Worm (Caenorhabditis elegans): ENCODE measurements around the gene apa-2.

apa-2 gene

DNA sequence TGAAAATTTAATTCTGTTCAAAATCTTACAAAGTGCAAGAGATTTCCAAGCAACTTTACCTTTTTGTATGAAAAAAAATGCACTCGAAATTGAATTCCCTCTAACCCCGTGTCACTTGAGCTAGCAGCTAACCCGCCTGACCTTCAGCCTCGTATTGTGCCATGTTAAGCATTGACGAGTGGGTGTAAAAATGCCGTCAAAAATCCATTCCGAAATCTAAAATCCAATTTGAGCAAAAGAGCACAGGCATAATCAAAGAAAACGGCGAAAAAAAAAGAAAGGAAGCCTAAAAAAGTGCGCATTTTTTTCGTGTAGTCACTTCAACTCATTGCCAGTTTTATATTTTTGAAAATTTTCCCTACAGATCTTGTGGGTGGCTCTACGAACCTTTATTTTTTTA is 26.0 kb downstream of the apa-2 start, which contains the start of gene pkc-2:
TSS of gene pkc-2 (plus strand) at position 318 of the 400 bp plus-strand sequence.
- TF ChIP-seq snu-23 (GFP tag; optimal IDR thresholded peaks at IDR 0.05) (no peak), efl-1 (optimal IDR thresholded peaks at IDR 0.05) (no peak), efl-1 (GFP tag; optimal IDR thresholded peaks at IDR 0.05 in 1 of 2) (peak in 1 of 2 experiments; percentile 57), nhr-237 (tag; optimal IDR thresholded peaks at IDR 0.05) (no peak), fkh-10 (GFP tag; optimal IDR thresholded peaks at IDR 0.05) (peak; percentile 90), nhr-47 (tag; optimal IDR thresholded peaks at IDR 0.05) (no peak), unc-30 (tag; optimal IDR thresholded peaks at IDR 0.05) (no peak)

DNA sequence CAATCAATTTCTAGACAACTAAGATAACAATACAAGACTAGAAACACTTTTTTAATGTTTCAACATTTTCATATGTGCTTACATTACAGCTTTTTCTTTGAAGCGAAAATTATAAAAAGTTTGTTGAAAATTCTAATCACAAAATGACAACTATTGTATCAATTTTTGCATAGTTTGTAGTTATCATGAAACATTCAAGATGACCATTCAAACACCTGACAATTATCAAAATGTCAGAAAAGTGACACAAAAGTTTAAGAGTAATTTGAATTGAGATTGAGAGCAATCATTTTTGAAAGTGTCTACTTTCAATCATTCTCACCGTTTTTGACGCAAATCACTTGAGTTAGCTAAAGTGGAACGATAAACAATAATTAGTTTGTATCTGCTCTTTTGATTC is 31.5 kb downstream of the apa-2 start:
- no peak for TF ChIP-seq hlh-4 (tag; optimal IDR thresholded peaks at IDR 0.05)
- no peak for TF ChIP-seq snpc-4 (tag; optimal IDR thresholded peaks at IDR 0.05)
- no peak for TF ChIP-seq fkh-8 (tag; optimal IDR thresholded peaks at IDR 0.05)
- no peak for TF ChIP-seq nhr-71 (tag; optimal IDR thresholded peaks at IDR 0.05)
- TF ChIP-seq ceh-88 (GFP tag; IDR thresholded peaks at IDR 0.05), result no peak
- TF ChIP-seq ets-5 (GFP tag; IDR thresholded peaks at IDR 0.05), result no peak
- no peak for TF ChIP-seq ztf-4 (tag; optimal IDR thresholded peaks at IDR 0.05)
- TF ChIP-seq unc-62 (GFP tag; optimal IDR thresholded peaks at IDR 0.05), result no peak
- TF ChIP-seq Y116A8C.19 (tag; optimal IDR thresholded peaks at IDR 0.05; ENCODE audit: borderline replicate concordance), result no peak

- peak; percentile 1 for TF ChIP-seq fkh-10 (GFP tag; optimal IDR thresholded peaks at IDR 0.05)
- TF ChIP-seq blmp-1 (tag; optimal IDR thresholded peaks at IDR 0.05), result no peak
- no peak for TF ChIP-seq tbx-2 (tag; optimal IDR thresholded peaks at IDR 0.05)
Measured at ce11 chrX:9372221-9372620, 33.7 kb downstream of the apa-2 start.

- TF ChIP-seq C04F5.9 (tag; optimal IDR thresholded peaks at IDR 0.05) (no peak), nhr-77 (tag; optimal IDR thresholded peaks at IDR 0.05) (peak; percentile 19), ceh-63 (GFP tag; optimal IDR thresholded peaks at IDR 0.05) (no peak), lir-3 (tag; optimal IDR thresholded peaks at IDR 0.05; ENCODE audit: poor library complexity) (peak; percentile 49), xbp-1 (tag; optimal IDR thresholded peaks at IDR 0.05) (peak; percentile 41), hlh-4 (tag; optimal IDR thresholded peaks at IDR 0.05) (no peak), nhr-237 (tag; optimal IDR thresholded peaks at IDR 0.05) (no peak), ztf-11 (tag; optimal IDR thresholded peaks at IDR 0.05) (peak in 1 of 2 experiments; percentile 18), rnt-1 (tag; optimal IDR thresholded peaks at IDR 0.05) (peak; percentile 69), lsy-2 (tag; optimal IDR thresholded peaks at IDR 0.05) (peak in 1 of 2 experiments; percentile 25), swsn-7 (tag; optimal IDR thresholded peaks at IDR 0.05) (peak; percentile 36), ceh-82 (tag; optimal IDR thresholded peaks at IDR 0.05) (peak; percentile 12 to 44 (median 19)), nhr-90 (tag; optimal IDR thresholded peaks at IDR 0.05; ENCODE audit: poor library complexity) (peak; percentile 55), mep-1 (tag; optimal IDR thresholded peaks at IDR 0.05) (peak; percentile 46), nhr-20 (tag; optimal IDR thresholded peaks at IDR 0.05) (peak; percentile 55), hpl-2 (GFP tag; optimal IDR thresholded peaks at IDR 0.05) (no peak), Y116A8C.19 (tag; optimal IDR thresholded peaks at IDR 0.05; ENCODE audit: borderline replicate concordance) (no peak), lin-14 (GFP tag; optimal IDR thresholded peaks at IDR 0.05) (peak; percentile 52), dsc-1 (tag; optimal IDR thresholded peaks at IDR 0.05) (peak; percentile 48), dpl-1 (GFP tag; optimal IDR thresholded peaks at IDR 0.05) (no peak), nhr-76 (tag; optimal IDR thresholded peaks at IDR 0.05) (no peak), zip-4 (GFP tag; optimal IDR thresholded peaks at IDR 0.05) (peak; percentile 16), snu-23 (GFP tag; optimal IDR thresholded peaks at IDR 0.05) (peak; percentile 69), fkh-8 (tag; optimal IDR thresholded peaks at IDR 0.05) (peak; percentile 9), vab-15 (tag; optimal IDR thresholded peaks at IDR 0.05) (no peak), irx-1 (tag; optimal IDR thresholded peaks at IDR 0.05) (peak; percentile 37), blmp-1 (tag; optimal IDR thresholded peaks at IDR 0.05) (no peak), elt-3 (tag; optimal IDR thresholded peaks at IDR 0.05) (peak in 1 of 6 experiments; percentile 31), nhr-71 (tag; optimal IDR thresholded peaks at IDR 0.05) (peak; percentile 64), nhr-85 (tag) (peak; percentile 63), efl-1 (optimal IDR thresholded peaks at IDR 0.05) (no peak), efl-1 (GFP tag; optimal IDR thresholded peaks at IDR 0.05 in 1 of 2) (no peak), sox-4 (tag; optimal IDR thresholded peaks at IDR 0.05) (no peak), lin-35 (GFP tag; optimal IDR thresholded peaks at IDR 0.05) (peak in 1 of 2 experiments; percentile 56), mdl-1 (tag; optimal IDR thresholded peaks at IDR 0.05) (peak in 1 of 2 experiments; percentile 53), nhr-19 (GFP tag; conservative IDR thresholded peaks at IDR 0.05) (peak; percentile 63), nhr-47 (tag; optimal IDR thresholded peaks at IDR 0.05) (peak; percentile 61), F16B12.6 (tag; optimal IDR thresholded peaks at IDR 0.05) (no peak)
Measured at ce11 chrX:9372987-9373386, 34.5 kb downstream of the apa-2 start.
